Fruit fly (Drosophila melanogaster) whole organism, adult: ENCODE measurements around the gene Hipk.

Experiments used
- CG11617 ChIP-seq: fragments of 200-800 bp; sonication (Bioruptor generic); optimal IDR thresholded peaks from 2 replicates; lab custom pipeline; 2017; ENCODE audit warnings: mild to moderate bottlenecking, missing biosample characterization, missing genetic modification reagents, missing genetic modification characterization
- CG12768 ChIP-seq: fragments of 200-800 bp; sonication (Bioruptor generic); optimal IDR thresholded peaks from 2 replicates; lab custom pipeline; 2017; ENCODE audit warnings: missing biosample characterization, missing genetic modification characterization, mild to moderate bottlenecking, moderate library complexity, missing genetic modification reagents
- CG14711 ChIP-seq: fragments of 200-800 bp; sonication (Bioruptor generic); optimal IDR thresholded peaks from 2 replicates; lab custom pipeline; 2018; ENCODE audit warnings: missing biosample characterization, mild to moderate bottlenecking, missing genetic modification characterization, moderate library complexity
- CG1620 ChIP-seq: fragments of 200-800 bp; sonication (Bioruptor generic); optimal IDR thresholded peaks from 2 replicates; lab custom pipeline; 2016; ENCODE audit warnings: missing biosample characterization, missing genetic modification characterization
- CG33017 ChIP-seq: fragments of 200-800 bp; sonication (Bioruptor generic); optimal IDR thresholded peaks from 2 replicates; lab custom pipeline; 2018; ENCODE audit warnings: missing biosample characterization, mild to moderate bottlenecking, missing genetic modification characterization, moderate library complexity
- CG5204 ChIP-seq: fragments of 200-800 bp; sonication (Bioruptor generic); optimal IDR thresholded peaks from 2 replicates; lab custom pipeline; 2016; ENCODE audit warnings: missing biosample characterization, missing genetic modification characterization
- CG7045 ChIP-seq: fragments of 200-800 bp; sonication (Bioruptor generic); optimal IDR thresholded peaks from 2 replicates; lab custom pipeline; 2017; ENCODE audit warnings: missing biosample characterization, mild to moderate bottlenecking, missing genetic modification characterization
- CG7101 ChIP-seq: fragments of 200-800 bp; sonication (Bioruptor generic); optimal IDR thresholded peaks from 2 replicates; lab custom pipeline; 2018; ENCODE audit warnings: missing biosample characterization, mild to moderate bottlenecking, missing genetic modification characterization, moderate library complexity
- Clk ChIP-seq: fragments of 200-800 bp; sonication (Bioruptor generic); optimal IDR thresholded peaks from 2 replicates; lab custom pipeline; 2017; ENCODE audit warnings: missing biosample characterization, missing genetic modification characterization
- Crg-1 ChIP-seq: fragments of 200-800 bp; sonication (Bioruptor generic); optimal IDR thresholded peaks from 2 replicates; lab custom pipeline; 2016; ENCODE audit warnings: missing biosample characterization, missing genetic modification characterization
- Hr96 ChIP-seq: fragments of 200-800 bp; sonication (Bioruptor generic); optimal IDR thresholded peaks from 2 replicates; lab custom pipeline; 2016; ENCODE audit warnings: missing biosample characterization, missing genetic modification characterization
- Mnt ChIP-seq: fragments of 200-800 bp; sonication (Bioruptor generic); optimal IDR thresholded peaks from 2 replicates; lab custom pipeline; 2016; ENCODE audit warnings: missing biosample characterization, mild to moderate bottlenecking, missing genetic modification characterization
- bab1 ChIP-seq: fragments of 200-800 bp; sonication (Bioruptor generic); optimal IDR thresholded peaks from 3 replicates; lab custom pipeline; 2019; ENCODE audit warnings: missing biosample characterization, mild to moderate bottlenecking, missing genetic modification characterization, moderate library complexity
- cic ChIP-seq: fragments of 200-800 bp; sonication (Bioruptor generic); optimal IDR thresholded peaks from 2 replicates; lab custom pipeline; 2017; ENCODE audit warnings: missing biosample characterization, mild to moderate bottlenecking, missing genetic modification characterization, moderate library complexity
- cnc ChIP-seq, 2 experiments: fragments of >200 bp; optimal IDR thresholded peaks; 2 replicates each; lab custom pipeline; 2017
- kay ChIP-seq: fragments of 200-800 bp; sonication (Bioruptor generic); peaks from one replicate; lab custom pipeline; 2016; ENCODE audit warnings: missing biosample characterization, missing genetic modification characterization, borderline replicate concordance
- ovo ChIP-seq: fragments of 200-800 bp; sonication (Bioruptor generic); optimal IDR thresholded peaks from 2 replicates; lab custom pipeline; 2016; ENCODE audit warnings: missing biosample characterization, missing genetic modification characterization
- pad ChIP-seq: fragments of 200-800 bp; sonication (Bioruptor generic); optimal IDR thresholded peaks from 3 replicates; lab custom pipeline; 2017; ENCODE audit warnings: missing biosample characterization, missing genetic modification characterization, mild to moderate bottlenecking, moderate library complexity, missing genetic modification reagents
- tj ChIP-seq: fragments of 200-800 bp; sonication (Bioruptor generic); optimal IDR thresholded peaks from 3 replicates; lab custom pipeline; 2017; ENCODE audit warnings: missing biosample characterization, mild to moderate bottlenecking, missing genetic modification characterization, moderate library complexity
- toe ChIP-seq: fragments of 200-800 bp; sonication (Bioruptor generic); optimal IDR thresholded peaks from 2 replicates; lab custom pipeline; 2016; ENCODE audit warnings: missing biosample characterization, missing genetic modification characterization

Hipk gene

DNA sequence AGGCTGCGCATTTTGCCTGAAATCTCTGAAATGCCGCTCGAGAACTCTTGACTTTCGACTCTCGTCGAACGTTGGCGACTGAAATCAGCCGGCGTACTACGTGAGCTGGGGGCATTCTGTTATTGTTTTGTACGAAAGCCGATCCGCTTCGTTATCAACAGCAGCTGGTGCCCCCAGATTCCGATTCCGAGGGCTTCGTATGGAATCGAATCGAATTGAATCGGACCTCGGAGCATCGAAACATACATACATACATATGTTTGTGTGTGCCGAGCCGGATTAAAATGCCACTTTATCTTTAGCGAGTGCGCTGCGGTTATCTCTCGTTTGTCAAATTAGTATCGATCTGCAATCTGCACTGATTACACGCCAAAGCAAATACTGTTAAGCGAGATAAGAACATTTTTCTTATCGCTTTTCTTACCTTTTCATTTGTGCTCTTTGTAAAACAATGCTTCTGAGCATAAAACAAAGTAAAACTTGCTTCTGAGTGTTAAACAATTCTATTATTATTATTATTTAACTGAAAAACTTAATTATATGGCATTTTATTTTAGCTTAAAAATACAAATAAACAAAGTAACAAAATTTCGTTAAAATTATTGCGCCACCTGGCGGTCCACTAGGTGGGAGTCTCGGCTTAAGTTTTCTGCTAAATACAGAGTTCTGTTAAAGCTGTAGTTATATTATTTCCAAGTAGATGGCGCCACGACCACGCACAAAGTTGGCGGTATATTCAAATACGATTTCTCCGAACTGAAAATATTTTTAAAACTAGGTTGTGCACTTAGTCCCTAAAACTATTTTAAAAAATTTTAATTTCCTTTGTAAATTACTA, 63.8 kb downstream of the Hipk start, which contains the start of gene Reg-2:
TSS of gene Reg-2 (minus strand) at position 80 of the 838 bp plus-strand sequence.
- peak; percentile 9 for TF ChIP-seq toe (GFP tag; lab: Kevin White, UChicago)
- TF ChIP-seq CG5204 (GFP tag; lab: Kevin White, UChicago) = no peak
- no peak for TF ChIP-seq tj (GFP tag; lab: Kevin White, UChicago)
- peak; percentile 40 for TF ChIP-seq CG33017 (tag; lab: Kevin White, UChicago)
- TF ChIP-seq cic (GFP tag; lab: Kevin White, UChicago) = peak; percentile 83
- no peak for TF ChIP-seq CG12768
- TF ChIP-seq CG7045 (GFP tag; lab: Kevin White, UChicago) = peak; percentile 19
- TF ChIP-seq CG11617 (GFP tag; lab: Kevin White, UChicago) = no peak
- no peak for TF ChIP-seq cnc (optimal IDR thresholded peaks at IDR 0.05; lab: Kevin White, UChicago)
- peak; percentile 8 for TF ChIP-seq ovo (GFP tag; lab: Kevin White, UChicago)
- peak; percentile 13 for TF ChIP-seq Hr96 (GFP tag; lab: Kevin White, UChicago)
- TF ChIP-seq CG1620 (GFP tag; lab: Kevin White, UChicago) = peak; percentile 55
- peak; percentile 27 for TF ChIP-seq pad (GFP tag; lab: Kevin White, UChicago)
- TF ChIP-seq Clk (GFP tag; lab: Kevin White, UChicago) = no peak
- TF ChIP-seq kay = no peak
- peak; percentile 9 for TF ChIP-seq CG7101
- peak; percentile 20 for TF ChIP-seq bab1 (GFP tag; lab: Kevin White, UChicago)
- TF ChIP-seq CG14711 = no peak
- peak; percentile 17 for TF ChIP-seq Mnt (GFP tag; lab: Kevin White, UChicago)
- peak; percentile 39 for TF ChIP-seq Crg-1 (GFP tag; lab: Kevin White, UChicago)

DNA sequence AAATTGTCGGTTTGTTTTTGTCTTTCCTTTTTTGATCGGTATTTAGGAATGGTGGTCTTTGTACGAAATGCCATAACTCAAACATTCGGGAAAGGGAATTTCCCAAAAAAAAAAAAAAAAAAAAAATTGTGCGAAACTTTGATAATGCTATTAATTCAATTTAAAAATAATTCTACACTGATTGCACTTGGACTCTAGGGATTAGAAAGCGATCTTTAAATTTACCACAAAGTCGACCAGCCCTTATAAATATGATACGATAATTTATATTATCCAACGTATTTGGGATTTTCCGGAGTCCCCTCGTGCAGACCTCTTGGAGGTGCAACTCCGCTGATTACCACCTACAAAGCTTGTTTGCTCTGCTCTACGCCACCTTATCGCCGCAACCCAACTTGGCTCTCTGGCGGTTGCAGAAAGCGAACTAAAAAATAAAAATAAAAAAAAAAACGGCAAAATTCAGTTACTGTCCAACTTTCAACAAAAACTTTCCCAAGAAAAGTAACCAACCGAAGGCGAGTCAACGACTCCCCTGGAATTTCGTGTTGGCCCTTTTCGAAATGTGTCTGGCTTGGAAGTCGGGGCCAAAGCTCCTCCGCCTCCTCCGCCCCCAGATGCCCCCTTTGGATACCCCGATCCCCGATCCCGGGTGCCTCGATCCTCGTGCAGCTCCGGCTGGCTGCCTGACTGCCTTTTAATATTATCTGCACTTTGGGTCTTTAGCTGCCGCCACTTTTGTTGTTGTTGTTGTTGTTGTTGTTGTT, 64.9 kb downstream of the Hipk start:
- TF ChIP-seq kay = no peak
- no peak for TF ChIP-seq CG33017 (tag; lab: Kevin White, UChicago)
- no peak for TF ChIP-seq CG5204 (GFP tag; lab: Kevin White, UChicago)
- no peak for TF ChIP-seq CG11617 (GFP tag; lab: Kevin White, UChicago)
- no peak for TF ChIP-seq pad (GFP tag; lab: Kevin White, UChicago)
- no peak for TF ChIP-seq cic (GFP tag; lab: Kevin White, UChicago)
- no peak for TF ChIP-seq Hr96 (GFP tag; lab: Kevin White, UChicago)
- no peak for TF ChIP-seq cnc (optimal IDR thresholded peaks at IDR 0.05; lab: Kevin White, UChicago)
- TF ChIP-seq CG12768 = no peak
- TF ChIP-seq toe (GFP tag; lab: Kevin White, UChicago) = no peak
- TF ChIP-seq CG14711 = no peak
- no peak for TF ChIP-seq bab1 (GFP tag; lab: Kevin White, UChicago)
- TF ChIP-seq ovo (GFP tag; lab: Kevin White, UChicago) = no peak
- TF ChIP-seq CG7045 (GFP tag; lab: Kevin White, UChicago) = no peak
- no peak for TF ChIP-seq tj (GFP tag; lab: Kevin White, UChicago)

dm6 chr3L:608362-608761, 65.5 kb downstream of the Hipk start:
- TF ChIP-seq bab1 (GFP tag; lab: Kevin White, UChicago) (no peak), CG11617 (GFP tag; lab: Kevin White, UChicago) (no peak), CG12768 (no peak), Hr96 (GFP tag; lab: Kevin White, UChicago) (no peak), CG5204 (GFP tag; lab: Kevin White, UChicago) (no peak), CG33017 (tag; lab: Kevin White, UChicago) (no peak), CG7101 (no peak), cic (GFP tag; lab: Kevin White, UChicago) (no peak), CG7045 (GFP tag; lab: Kevin White, UChicago) (no peak), tj (GFP tag; lab: Kevin White, UChicago) (no peak), Clk (GFP tag; lab: Kevin White, UChicago) (no peak), pad (GFP tag; lab: Kevin White, UChicago) (no peak), toe (GFP tag; lab: Kevin White, UChicago) (no peak), cnc (optimal IDR thresholded peaks at IDR 0.05; lab: Kevin White, UChicago) (no peak), CG14711 (no peak), CG1620 (GFP tag; lab: Kevin White, UChicago) (no peak), kay (no peak), Mnt (GFP tag; lab: Kevin White, UChicago) (no peak), ovo (GFP tag; lab: Kevin White, UChicago) (no peak)

DNA sequence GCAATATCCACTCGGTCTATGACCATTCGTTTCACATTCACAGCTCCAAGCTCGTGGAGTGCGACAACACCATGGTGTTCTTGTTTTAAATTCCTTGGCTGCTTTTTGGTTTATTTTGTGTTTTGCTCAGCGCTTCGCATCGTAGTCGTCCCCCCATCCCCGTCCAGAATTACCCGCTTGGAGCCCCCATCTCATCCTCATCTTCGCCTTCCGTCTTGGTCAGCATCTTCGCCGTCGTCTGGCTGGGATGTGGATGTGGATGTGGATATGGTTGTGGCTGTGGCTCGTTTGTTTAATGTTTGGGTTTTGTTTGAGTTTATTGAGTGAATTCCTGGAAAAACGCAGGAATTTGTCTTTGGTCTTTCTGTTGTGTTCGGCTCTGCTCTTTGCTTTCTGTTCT, 66.3 kb downstream of the Hipk start:
- TF ChIP-seq tj (GFP tag; lab: Kevin White, UChicago) (peak; percentile 19), CG12768 (no peak)

- no peak for TF ChIP-seq ovo (GFP tag; lab: Kevin White, UChicago)
- TF ChIP-seq CG1620 (GFP tag; lab: Kevin White, UChicago) = no peak
- no peak for TF ChIP-seq Crg-1 (GFP tag; lab: Kevin White, UChicago)
These were observed 67.9 kb downstream of the Hipk start for dm6 chr3L:610765-611164.
